Fruit fly (Drosophila melanogaster) whole organism, embryonic: ENCODE results near the gene CG43085.

ENCODE experiments used
- Abd-B ChIP-seq: fragments of 200-800 bp; sonication (Bioruptor generic); optimal IDR thresholded peaks from 2 replicates; lab custom pipeline; 2018; ENCODE audit warnings: missing biosample characterization, mild to moderate bottlenecking, missing genetic modification characterization, moderate library complexity
- CG10209 ChIP-seq: fragments of 200-800 bp; sonication (Bioruptor generic); optimal IDR thresholded peaks from 3 replicates; lab custom pipeline; 2017; ENCODE audit warnings: missing biosample characterization, mild to moderate bottlenecking, missing genetic modification characterization, missing genetic modification reagents
- CG1024 ChIP-seq: fragments of 200-800 bp; sonication (Bioruptor generic); IDR thresholded peaks from 2 replicates; pipeline ENCODE4 v1.3.6; 2022; ENCODE audit warnings: missing biosample characterization, missing genetic modification characterization
- CG11456 ChIP-seq: fragments of 200-800 bp; sonication (Bioruptor generic); IDR thresholded peaks from 3 replicates; pipeline ENCODE4 v1.3.6; 2022; ENCODE audit warnings: missing biosample characterization, missing genetic modification characterization
- CG15073 ChIP-seq: fragments of 200-800 bp; sonication (Bioruptor generic); optimal IDR thresholded peaks from 2 replicates; lab custom pipeline; 2016; ENCODE audit warnings: missing biosample characterization, missing genetic modification characterization
- CG18599 ChIP-seq: fragments of 200-800 bp; sonication (Bioruptor generic); optimal IDR thresholded peaks from 3 replicates; lab custom pipeline; 2017; ENCODE audit warnings: missing biosample characterization, missing genetic modification characterization, mild to moderate bottlenecking, moderate library complexity, missing genetic modification reagents
- CG32772 ChIP-seq: fragments of 200-800 bp; sonication (Bioruptor generic); IDR thresholded peaks from 2 replicates; pipeline ENCODE4 v1.3.6; 2022; ENCODE audit warnings: missing biosample characterization, missing genetic modification characterization
- CG33557 ChIP-seq: fragments of 200-800 bp; sonication (Bioruptor generic); optimal IDR thresholded peaks from 2 replicates; lab custom pipeline; 2019; ENCODE audit warnings: missing biosample characterization, mild to moderate bottlenecking, missing genetic modification characterization, moderate library complexity
- CG3995 ChIP-seq: fragments of 200-800 bp; sonication (Bioruptor generic); optimal IDR thresholded peaks from 3 replicates; lab custom pipeline; 2016; ENCODE audit warnings: missing biosample characterization, missing genetic modification characterization
- CG4282 ChIP-seq: fragments of 200-800 bp; sonication (Bioruptor generic); optimal IDR thresholded peaks from 2 replicates; lab custom pipeline; 2016; ENCODE audit warnings: missing biosample characterization, missing genetic modification characterization
- CG4854 ChIP-seq: fragments of 200-800 bp; sonication (Bioruptor generic); optimal IDR thresholded peaks from 2 replicates; lab custom pipeline; 2016; ENCODE audit warnings: missing biosample characterization, missing genetic modification characterization, inconsistent platforms
- CG7839 ChIP-seq: fragments of 200-800 bp; sonication (Bioruptor generic); optimal IDR thresholded peaks from 3 replicates; lab custom pipeline; 2018; ENCODE audit warnings: missing biosample characterization, mild to moderate bottlenecking, missing genetic modification characterization, moderate library complexity
- CG7928 ChIP-seq: fragments of 200-800 bp; sonication (Bioruptor generic); optimal IDR thresholded peaks from 2 replicates; lab custom pipeline; 2017; ENCODE audit warnings: missing biosample characterization, mild to moderate bottlenecking, missing genetic modification characterization
- CG8359 ChIP-seq: fragments of 200-800 bp; sonication (Bioruptor generic); optimal IDR thresholded peaks from 2 replicates; lab custom pipeline; 2017; ENCODE audit warnings: missing biosample characterization, mild to moderate bottlenecking, missing genetic modification characterization, borderline replicate concordance
- CG8765 ChIP-seq: fragments of 200-800 bp; sonication (Bioruptor generic); IDR thresholded peaks from 2 replicates; pipeline ENCODE4 v1.3.6; 2022; ENCODE audit warnings: missing biosample characterization, missing genetic modification characterization
- Camta ChIP-seq: fragments of 200-800 bp; sonication (Bioruptor generic); optimal IDR thresholded peaks from 2 replicates; lab custom pipeline; 2016; ENCODE audit warnings: missing biosample characterization, missing genetic modification characterization
- Chrac-16 ChIP-seq: fragments of 200-800 bp; sonication (Bioruptor generic); optimal IDR thresholded peaks from 3 replicates; lab custom pipeline; 2016; ENCODE audit warnings: missing biosample characterization, missing genetic modification characterization
- Dp ChIP-seq: fragments of 200-800 bp; sonication (Bioruptor generic); optimal IDR thresholded peaks from 2 replicates; lab custom pipeline; 2018; ENCODE audit warnings: missing biosample characterization, mild to moderate bottlenecking, missing genetic modification characterization, moderate library complexity
- Dref ChIP-seq: fragments of 200-800 bp; sonication (Bioruptor generic); IDR thresholded peaks from 2 replicates; pipeline ENCODE4 v1.3.6; 2022; ENCODE audit warnings: missing biosample characterization, missing genetic modification characterization
- ERR ChIP-seq: fragments of 200-800 bp; sonication (Bioruptor generic); optimal IDR thresholded peaks from 2 replicates; lab custom pipeline; 2016; ENCODE audit warnings: missing biosample characterization, missing genetic modification characterization
- Ets65A ChIP-seq: fragments of 200-800 bp; sonication (Bioruptor generic); peaks from one replicate; lab custom pipeline; 2016; ENCODE audit warnings: missing biosample characterization, missing genetic modification characterization
- Fer1 ChIP-seq: fragments of 200-800 bp; sonication (Bioruptor generic); optimal IDR thresholded peaks from 2 replicates; lab custom pipeline; 2017; ENCODE audit warnings: missing biosample characterization, mild to moderate bottlenecking, missing genetic modification characterization
- Gug ChIP-seq: fragments of 200-800 bp; sonication (Bioruptor generic); IDR thresholded peaks from 4 replicates; pipeline ENCODE4 v1.3.6; 2022; ENCODE audit warnings: missing biosample characterization, missing genetic modification characterization
- H15 ChIP-seq: fragments of 200-800 bp; sonication (Bioruptor generic); IDR thresholded peaks from 3 replicates; pipeline ENCODE4 v1.3.6; 2022; ENCODE audit warnings: missing biosample characterization, missing genetic modification characterization
- HLHmδ ChIP-seq: fragments of 200-800 bp; sonication (Bioruptor generic); optimal IDR thresholded peaks from 2 replicates; lab custom pipeline; 2018; ENCODE audit warnings: missing biosample characterization, mild to moderate bottlenecking, missing genetic modification characterization, moderate library complexity
- Hmx ChIP-seq: fragments of 200-800 bp; sonication (Bioruptor generic); optimal IDR thresholded peaks from 2 replicates; lab custom pipeline; 2016; ENCODE audit warnings: missing biosample characterization, missing genetic modification characterization
- Hr51 ChIP-seq, 2 experiments: fragments of 200-800 bp; sonication (Bioruptor generic); optimal IDR thresholded peaks; 2 replicates in 1 of 2; 3 replicates in 1 of 2; lab custom pipeline; 2016 to 2018; ENCODE audit warnings: missing biosample characterization in 2 of 2, missing genetic modification characterization in 2 of 2, mild to moderate bottlenecking in 1 of 2, moderate library complexity in 1 of 2
- Jarid2 ChIP-seq: fragments of 200-800 bp; sonication (Bioruptor generic); optimal IDR thresholded peaks from 3 replicates; lab custom pipeline; 2017; ENCODE audit warnings: mild to moderate bottlenecking, missing biosample characterization, missing genetic modification reagents, missing genetic modification characterization
- MBD-R2 ChIP-seq: fragments of 200-800 bp; sonication (Bioruptor generic); IDR thresholded peaks from 2 replicates; pipeline ENCODE4 v1.3.6; 2022; ENCODE audit warnings: missing biosample characterization, missing genetic modification characterization
- Max ChIP-seq: fragments of 200-800 bp; sonication (Bioruptor generic); optimal IDR thresholded peaks from 2 replicates; lab custom pipeline; 2016; ENCODE audit warnings: missing biosample characterization, mild to moderate bottlenecking, missing genetic modification characterization
- Nf-YA ChIP-seq: fragments of 200-800 bp; sonication (Bioruptor generic); IDR thresholded peaks from 2 replicates; pipeline ENCODE4 v1.3.6; 2022; ENCODE audit warnings: missing biosample characterization, missing genetic modification characterization
- Oli ChIP-seq: fragments of 200-800 bp; sonication (Bioruptor generic); optimal IDR thresholded peaks from 2 replicates; lab custom pipeline; 2018; ENCODE audit warnings: missing biosample characterization, mild to moderate bottlenecking, missing genetic modification characterization, moderate library complexity
- Ptx1 ChIP-seq: fragments of 200-800 bp; sonication (Bioruptor generic); IDR thresholded peaks from 2 replicates; pipeline ENCODE4 v1.3.6; 2022; ENCODE audit warnings: missing biosample characterization, missing genetic modification characterization
- Scr ChIP-seq: fragments of 200-800 bp; sonication (Bioruptor generic); IDR thresholded peaks from 2 replicates; pipeline ENCODE4 v1.3.6; 2022; ENCODE audit warnings: missing biosample characterization, missing genetic modification characterization; ENCODE audit not compliant: partially characterized antibody
- Sin3A ChIP-seq: fragments of >200 bp; optimal IDR thresholded peaks from 2 replicates; lab custom pipeline; 2018
- Stat92E ChIP-seq, 3 experiments: fragments of >200 bp in 2 of 3; fragments of 200-800 bp in 1 of 3; sonication (Bioruptor generic) in 1 of 3; optimal IDR thresholded peaks; 2 replicates each; lab custom pipeline; 2017 to 2019; ENCODE audit warnings: missing biosample characterization in 3 of 3, missing genetic modification characterization in 3 of 3, mild to moderate bottlenecking in 1 of 3, moderate library complexity in 1 of 3
- Xbp1 ChIP-seq: fragments of 200-800 bp; sonication (Bioruptor generic); optimal IDR thresholded peaks from 3 replicates; lab custom pipeline; 2016; ENCODE audit warnings: missing biosample characterization, mild to moderate bottlenecking, missing genetic modification characterization
- aop ChIP-seq: fragments of 200-800 bp; sonication (Bioruptor generic); IDR thresholded peaks from 2 replicates; pipeline ENCODE4 v1.3.6; 2022; ENCODE audit warnings: missing biosample characterization, missing genetic modification characterization
- dm ChIP-seq: fragments of 200-800 bp; sonication (Bioruptor generic); optimal IDR thresholded peaks from 3 replicates; lab custom pipeline; 2016; ENCODE audit warnings: missing biosample characterization, missing genetic modification characterization
- exex ChIP-seq: fragments of 200-800 bp; sonication (Bioruptor generic); optimal IDR thresholded peaks from 4 replicates; lab custom pipeline; 2018; ENCODE audit warnings: missing biosample characterization, mild to moderate bottlenecking, missing genetic modification characterization, moderate library complexity
- gcm ChIP-seq: fragments of 200-800 bp; sonication (Bioruptor generic); optimal IDR thresholded peaks from 2 replicates; lab custom pipeline; 2019; ENCODE audit warnings: missing biosample characterization, mild to moderate bottlenecking, missing genetic modification characterization, moderate library complexity
- gfzf ChIP-seq: fragments of 200-800 bp; sonication (Bioruptor generic); optimal IDR thresholded peaks from 2 replicates; lab custom pipeline; 2016; ENCODE audit warnings: missing biosample characterization, mild to moderate bottlenecking, missing genetic modification characterization, moderate library complexity
- hbn ChIP-seq: fragments of 200-800 bp; sonication (Bioruptor generic); IDR thresholded peaks from 2 replicates; pipeline ENCODE4 v1.3.6; 2022; ENCODE audit warnings: missing biosample characterization, missing genetic modification characterization; ENCODE audit not compliant: partially characterized antibody
- lov ChIP-seq, 2 experiments: fragments of 200-800 bp in 1 of 2; fragments of >200 bp in 1 of 2; sonication (Bioruptor generic) in 1 of 2; IDR thresholded peaks in 1 of 2; optimal IDR thresholded peaks in 1 of 2; 2 replicates in 1 of 2; 3 replicates in 1 of 2; pipeline versions ENCODE4 v1.3.6 to Lab custom; 2017 to 2022; ENCODE audit warnings: missing biosample characterization in 1 of 2, missing genetic modification characterization in 1 of 2
- nerfin-1 ChIP-seq: fragments of 200-800 bp; sonication (Bioruptor generic); optimal IDR thresholded peaks from 3 replicates; lab custom pipeline; 2019; ENCODE audit warnings: missing biosample characterization, mild to moderate bottlenecking, missing genetic modification characterization, moderate library complexity
- pho ChIP-seq: fragments of 200-800 bp; sonication (Bioruptor generic); optimal IDR thresholded peaks from 2 replicates; lab custom pipeline; 2016; ENCODE audit warnings: missing biosample characterization, missing genetic modification characterization
- phol ChIP-seq: fragments of 200-800 bp; sonication (Bioruptor generic); optimal IDR thresholded peaks from 3 replicates; lab custom pipeline; 2018; ENCODE audit warnings: missing biosample characterization, mild to moderate bottlenecking, missing genetic modification characterization, moderate library complexity
- ro ChIP-seq: fragments of 200-800 bp; sonication (Bioruptor generic); IDR thresholded peaks from 2 replicates; pipeline ENCODE4 v1.3.6; 2022; ENCODE audit warnings: missing biosample characterization, missing genetic modification characterization
- sens ChIP-seq: fragments of 200-800 bp; sonication (Bioruptor generic); peaks from one replicate; lab custom pipeline; 2016; ENCODE audit warnings: missing biosample characterization, missing genetic modification characterization
- sob ChIP-seq: fragments of 200-800 bp; sonication (Bioruptor generic); IDR thresholded peaks from 2 replicates; pipeline ENCODE4 v1.3.6; 2022; ENCODE audit warnings: missing biosample characterization, missing genetic modification characterization
- yki ChIP-seq: fragments of >200 bp; optimal IDR thresholded peaks from 3 replicates; lab custom pipeline; 2018

CG43085 gene

dm6 chr3L:17665084-17665576 lies 18.6 kb upstream of the CG43085 start (continued):
- TF ChIP-seq Dref (GFP tag; lab: Robert Waterston, UW) (no peak), exex (peak; percentile 64), CG3995 (GFP tag; lab: Kevin White, UChicago) (no peak), Hmx (GFP tag; lab: Kevin White, UChicago) (no peak), HLHmδ (no peak), CG15073 (no peak), dm (GFP tag; lab: Kevin White, UChicago) (no peak), yki (no peak), ERR (GFP tag; lab: Kevin White, UChicago) (peak; percentile 34), gfzf (GFP tag; lab: Kevin White, UChicago) (no peak), CG10209 (GFP tag; lab: Kevin White, UChicago) (no peak), Nf-YA (GFP tag; lab: Robert Waterston, UW) (no peak), aop (no peak), Oli (tag; lab: Kevin White, UChicago) (no peak), Jarid2 (GFP tag; lab: Kevin White, UChicago) (no peak), CG11456 (no peak), Xbp1 (GFP tag; lab: Kevin White, UChicago) (no peak), CG33557 (no peak), Abd-B (GFP tag; lab: Kevin White, UChicago) (no peak), Scr (GFP tag; lab: Robert Waterston, UW) (no peak), sens (GFP tag; lab: Kevin White, UChicago) (no peak), hbn (no peak), CG7928 (GFP tag; lab: Kevin White, UChicago) (no peak), gcm (GFP tag; lab: Kevin White, UChicago) (no peak), nerfin-1 (tag; lab: Kevin White, UChicago) (no peak), Gug (GFP tag; lab: Robert Waterston, UW) (no peak), MBD-R2 (GFP tag; lab: Robert Waterston, UW) (no peak), Dp (peak; percentile 48), sob (no peak), H15 (GFP tag; lab: Robert Waterston, UW) (no peak), Fer1 (GFP tag; lab: Kevin White, UChicago) (peak; percentile 32), Sin3A (lab: Kevin White, UChicago) (no peak), Ets65A (no peak), CG18599 (peak; percentile 58), Camta (GFP tag; lab: Kevin White, UChicago) (no peak), CG1024 (no peak), ro (no peak), phol (no peak), CG7839 (tag; lab: Kevin White, UChicago) (no peak), CG8765 (GFP tag; lab: Robert Waterston, UW) (no peak), Chrac-16 (no peak), Ptx1 (GFP tag; lab: Robert Waterston, UW) (no peak), lov (optimal IDR thresholded peaks at IDR 0.05; lab: Kevin White, UChicago) (no peak), lov (GFP tag; IDR thresholded peaks at IDR 0.05; lab: Robert Waterston, UW) (no peak), pho (GFP tag; lab: Kevin White, UChicago) (no peak), CG4854 (no peak), CG32772 (no peak), Stat92E (GFP tag; optimal IDR thresholded peaks at IDR 0.05; lab: Kevin White, UChicago) (no peak), Hr51 (GFP tag; optimal IDR thresholded peaks at IDR 0.05; lab: Kevin White, UChicago) (no peak), CG8359 (GFP tag; lab: Kevin White, UChicago) (no peak), CG4282 (GFP tag; lab: Kevin White, UChicago) (no peak), Max (GFP tag; lab: Kevin White, UChicago) (no peak)
